Fruit fly (Drosophila melanogaster) whole organism, embryonic: ENCODE data around the gene CG46313.

ENCODE experiments used
- CG10565 ChIP-seq: fragments of 200-800 bp; sonication (Bioruptor generic); optimal IDR thresholded peaks from 3 replicates; lab custom pipeline; 2016; ENCODE audit warnings: missing biosample characterization, mild to moderate bottlenecking, missing genetic modification characterization
- CG11456 ChIP-seq: fragments of 200-800 bp; sonication (Bioruptor generic); IDR thresholded peaks from 3 replicates; pipeline ENCODE4 v1.3.6; 2022; ENCODE audit warnings: missing biosample characterization, missing genetic modification characterization
- CG1832 ChIP-seq: fragments of 200-800 bp; sonication (Bioruptor generic); optimal IDR thresholded peaks from 2 replicates; lab custom pipeline; 2017; ENCODE audit warnings: missing biosample characterization, mild to moderate bottlenecking, missing genetic modification characterization, inconsistent platforms
- Scr ChIP-seq: fragments of 200-800 bp; sonication (Bioruptor generic); IDR thresholded peaks from 2 replicates; pipeline ENCODE4 v1.3.6; 2022; ENCODE audit warnings: missing biosample characterization, missing genetic modification characterization; ENCODE audit not compliant: partially characterized antibody
- Taf1 ChIP-seq: fragments of 200-800 bp; sonication (Bioruptor generic); IDR thresholded peaks from 2 replicates; pipeline ENCODE4 v1.3.6; 2022; ENCODE audit warnings: missing biosample characterization, missing genetic modification characterization
- en ChIP-seq: fragments of 200-800 bp; sonication (Bioruptor generic); optimal IDR thresholded peaks from 2 replicates; lab custom pipeline; 2016; ENCODE audit warnings: missing biosample characterization, missing genetic modification characterization
- fu2 ChIP-seq: fragments of 200-800 bp; sonication (Bioruptor generic); optimal IDR thresholded peaks from 2 replicates; lab custom pipeline; 2016; ENCODE audit warnings: missing biosample characterization, missing genetic modification characterization
- nom ChIP-seq: fragments of 200-800 bp; sonication (Bioruptor generic); optimal IDR thresholded peaks from 2 replicates; lab custom pipeline; 2017; ENCODE audit warnings: missing biosample characterization, missing genetic modification characterization, mild to moderate bottlenecking, moderate library complexity, missing genetic modification reagents
- org-1 ChIP-seq: fragments of 200-800 bp; sonication (Bioruptor generic); optimal IDR thresholded peaks from 2 replicates; lab custom pipeline; 2017; ENCODE audit warnings: missing biosample characterization, missing genetic modification characterization
- sens-2 ChIP-seq: fragments of 200-800 bp; sonication (Bioruptor generic); IDR thresholded peaks from 2 replicates; pipeline ENCODE4 v1.3.6; 2022; ENCODE audit warnings: missing biosample characterization, missing genetic modification characterization
- tna ChIP-seq: fragments of 200-800 bp; sonication (Bioruptor generic); IDR thresholded peaks from 2 replicates; pipeline ENCODE4 v1.3.6; 2022; ENCODE audit warnings: missing biosample characterization, missing genetic modification characterization; ENCODE audit not compliant: partially characterized antibody

- TF ChIP-seq CG10565 (GFP tag; lab: Kevin White, UChicago) (no peak), en (GFP tag; lab: Kevin White, UChicago) (no peak), CG11456 (no peak), fu2 (GFP tag; lab: Kevin White, UChicago) (no peak), sens-2 (no peak), Scr (GFP tag; lab: Robert Waterston, UW) (no peak), nom (no peak), CG1832 (GFP tag; lab: Kevin White, UChicago) (no peak), Taf1 (no peak), org-1 (GFP tag; lab: Kevin White, UChicago) (no peak), tna (GFP tag; lab: Robert Waterston, UW) (no peak)
These were observed 9.3 kb upstream of the CG46313 start for dm6 chr3R:26968823-26969638.
